Fruit fly (Drosophila melanogaster): ENCODE data around the gene Coprox.
A peak's percentile ranks its signal among the peaks of the same experiment; 100 is the strongest.

dm6 chr2L:7009807-7010470 lies 45.7 kb downstream of the Coprox start, which contains the start of gene uif:
- TF ChIP-seq CG32121 (GFP tag; IDR thresholded peaks at IDR 0.05) (no peak), CG8301 (tag; optimal IDR thresholded peaks at IDR 0.05) (no peak), CG8159 (tag; optimal IDR thresholded peaks at IDR 0.05) (peak; percentile 8), EcR (GFP tag; optimal IDR thresholded peaks at IDR 0.05) (peak; percentile 33), CG9948 (tag; optimal IDR thresholded peaks at IDR 0.05) (no peak), D1 (tag; optimal IDR thresholded peaks at IDR 0.05) (no peak), CG12605 (GFP tag; IDR thresholded peaks at IDR 0.05) (no peak)

Data from whole organism, pupa.